Fruit fly (Drosophila melanogaster): ENCODE data around the gene CG32645.
A peak's percentile ranks its signal among the peaks of the same experiment; 100 is the strongest.

The CG32645 gene

DNA sequence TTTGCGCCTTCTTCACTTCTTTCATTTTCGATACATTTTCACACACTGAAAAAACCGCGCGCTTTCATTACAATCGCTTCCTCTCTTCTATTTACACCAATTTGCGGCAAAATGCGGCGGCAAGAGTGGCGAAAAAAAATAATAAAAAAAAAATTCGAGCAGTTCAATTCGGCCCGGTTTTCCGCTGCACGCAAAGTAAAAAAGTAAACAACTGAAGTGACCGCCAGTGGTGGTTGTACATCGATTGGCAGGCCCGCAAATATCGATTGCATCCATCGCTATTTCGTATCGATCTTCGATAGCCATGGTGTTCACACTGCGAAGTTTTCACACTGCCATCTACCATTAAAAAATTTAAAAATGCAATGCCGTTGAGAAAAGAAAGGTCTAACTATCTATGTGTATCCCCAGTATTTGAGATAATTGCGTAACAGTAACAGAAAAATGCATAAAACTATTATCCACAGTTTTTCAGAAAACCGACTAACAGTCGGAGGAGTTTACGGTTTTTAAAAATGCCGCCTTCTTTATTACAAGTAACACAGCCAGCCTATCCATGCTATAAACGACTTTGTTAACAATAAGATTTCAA lies 26.7 kb upstream of the CG32645 start, which contains the start of gene Chpf:
TSS of gene Chpf (minus strand) at position 225 of the 592 bp plus-strand sequence.
- TF ChIP-seq Clk (GFP tag; optimal IDR thresholded peaks at IDR 0.05) (no peak), cic (GFP tag; optimal IDR thresholded peaks at IDR 0.05) (no peak), kay (GFP tag; ENCODE audit: borderline replicate concordance) (no peak), toe (GFP tag; optimal IDR thresholded peaks at IDR 0.05) (no peak), ovo (GFP tag; optimal IDR thresholded peaks at IDR 0.05) (no peak), Hr96 (GFP tag; optimal IDR thresholded peaks at IDR 0.05) (peak; percentile 48), CG33017 (tag; optimal IDR thresholded peaks at IDR 0.05) (no peak), CG12768 (GFP tag; optimal IDR thresholded peaks at IDR 0.05) (no peak), tj (GFP tag; optimal IDR thresholded peaks at IDR 0.05) (no peak), CG7045 (GFP tag; optimal IDR thresholded peaks at IDR 0.05) (no peak), Mnt (GFP tag; optimal IDR thresholded peaks at IDR 0.05) (peak; percentile 34)

DNA sequence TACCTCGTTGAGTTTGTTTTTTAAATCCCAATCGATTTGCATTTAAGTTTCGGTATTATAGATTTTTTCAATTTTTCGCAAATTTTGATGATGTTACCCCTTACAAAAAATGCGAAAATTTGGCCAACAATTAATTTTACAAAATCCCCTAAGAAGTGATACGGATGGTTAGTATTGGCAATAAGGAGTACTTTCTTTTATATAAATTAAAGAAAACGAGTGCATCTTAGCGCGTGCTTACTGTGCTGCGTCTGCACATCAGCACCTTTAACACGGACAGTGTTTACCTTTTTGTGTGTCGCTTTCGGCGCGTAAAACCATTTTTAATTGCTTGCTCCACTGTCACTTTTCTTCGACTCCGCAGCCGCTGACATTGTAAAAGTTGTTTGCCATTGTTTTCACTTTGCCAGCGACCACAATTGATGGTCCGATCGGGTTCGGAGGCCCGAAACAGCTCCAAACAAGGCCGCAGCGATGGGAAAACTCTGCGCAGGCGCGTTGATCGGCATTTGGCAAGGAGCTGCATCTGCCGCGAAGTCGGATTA lies 25.1 kb upstream of the CG32645 start:
- TF ChIP-seq Hr96 (GFP tag; optimal IDR thresholded peaks at IDR 0.05): no peak
- no peak for TF ChIP-seq CG5204 (GFP tag; optimal IDR thresholded peaks at IDR 0.05)
- TF ChIP-seq CG1620 (GFP tag; optimal IDR thresholded peaks at IDR 0.05): no peak
- no peak for TF ChIP-seq CG14711 (tag; optimal IDR thresholded peaks at IDR 0.05)
- TF ChIP-seq CG33017 (tag; optimal IDR thresholded peaks at IDR 0.05): no peak
- TF ChIP-seq cnc (optimal IDR thresholded peaks at IDR 0.05): no peak
- no peak for TF ChIP-seq tj (GFP tag; optimal IDR thresholded peaks at IDR 0.05)
- TF ChIP-seq cic (GFP tag; optimal IDR thresholded peaks at IDR 0.05): no peak
- TF ChIP-seq pad (GFP tag; optimal IDR thresholded peaks at IDR 0.05): no peak
- TF ChIP-seq CG11617 (GFP tag; optimal IDR thresholded peaks at IDR 0.05): no peak
- no peak for TF ChIP-seq Clk (GFP tag; optimal IDR thresholded peaks at IDR 0.05)
- TF ChIP-seq CG7045 (GFP tag; optimal IDR thresholded peaks at IDR 0.05): no peak
- TF ChIP-seq Mnt (GFP tag; optimal IDR thresholded peaks at IDR 0.05): no peak
- no peak for TF ChIP-seq CG7101 (tag; optimal IDR thresholded peaks at IDR 0.05)
- TF ChIP-seq toe (GFP tag; optimal IDR thresholded peaks at IDR 0.05): no peak
- no peak for TF ChIP-seq Crg-1 (GFP tag; optimal IDR thresholded peaks at IDR 0.05)
- no peak for TF ChIP-seq ovo (GFP tag; optimal IDR thresholded peaks at IDR 0.05)
- TF ChIP-seq kay (GFP tag; ENCODE audit: borderline replicate concordance): no peak
- no peak for TF ChIP-seq CG12768 (GFP tag; optimal IDR thresholded peaks at IDR 0.05)

DNA sequence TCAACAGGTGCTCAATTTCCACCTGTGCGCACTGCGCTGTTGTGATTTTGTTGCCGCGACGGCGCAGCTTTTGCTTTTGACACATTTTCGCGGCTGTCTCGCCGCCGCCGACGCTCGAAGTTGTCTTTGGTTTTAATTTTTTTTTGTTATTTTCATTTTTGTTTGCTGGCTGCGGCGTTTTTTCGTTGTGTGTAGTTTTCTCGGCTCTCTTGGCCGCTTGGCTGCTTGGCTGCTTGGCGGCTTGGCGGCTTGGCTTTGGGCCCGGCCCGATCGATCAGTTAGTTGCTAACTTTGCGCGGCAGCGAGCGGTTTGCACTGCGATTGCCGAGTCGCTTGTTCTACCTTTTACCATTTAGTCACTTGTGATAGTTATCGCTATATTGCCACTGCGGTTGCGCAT lies 24.1 kb upstream of the CG32645 start, which contains the start of gene CG42237:
TSS of gene CG42237 (plus strand) at position 271 of the 400 bp plus-strand sequence.
- TF ChIP-seq cic (GFP tag; optimal IDR thresholded peaks at IDR 0.05) (no peak), Clk (GFP tag; optimal IDR thresholded peaks at IDR 0.05) (no peak), CG12768 (GFP tag; optimal IDR thresholded peaks at IDR 0.05) (no peak), bab1 (GFP tag; optimal IDR thresholded peaks at IDR 0.05) (no peak), toe (GFP tag; optimal IDR thresholded peaks at IDR 0.05) (no peak), pad (GFP tag; optimal IDR thresholded peaks at IDR 0.05) (no peak), ovo (GFP tag; optimal IDR thresholded peaks at IDR 0.05) (no peak), CG7045 (GFP tag; optimal IDR thresholded peaks at IDR 0.05) (no peak), cnc (optimal IDR thresholded peaks at IDR 0.05) (no peak), Mnt (GFP tag; optimal IDR thresholded peaks at IDR 0.05) (no peak), CG7101 (tag; optimal IDR thresholded peaks at IDR 0.05) (no peak), CG11617 (GFP tag; optimal IDR thresholded peaks at IDR 0.05) (no peak), CG5204 (GFP tag; optimal IDR thresholded peaks at IDR 0.05) (no peak), CG33017 (tag; optimal IDR thresholded peaks at IDR 0.05) (no peak), CG1620 (GFP tag; optimal IDR thresholded peaks at IDR 0.05) (no peak), Crg-1 (GFP tag; optimal IDR thresholded peaks at IDR 0.05) (no peak), kay (GFP tag; ENCODE audit: borderline replicate concordance) (no peak), tj (GFP tag; optimal IDR thresholded peaks at IDR 0.05) (no peak), CG14711 (tag; optimal IDR thresholded peaks at IDR 0.05) (no peak), Hr96 (GFP tag; optimal IDR thresholded peaks at IDR 0.05) (no peak)

DNA sequence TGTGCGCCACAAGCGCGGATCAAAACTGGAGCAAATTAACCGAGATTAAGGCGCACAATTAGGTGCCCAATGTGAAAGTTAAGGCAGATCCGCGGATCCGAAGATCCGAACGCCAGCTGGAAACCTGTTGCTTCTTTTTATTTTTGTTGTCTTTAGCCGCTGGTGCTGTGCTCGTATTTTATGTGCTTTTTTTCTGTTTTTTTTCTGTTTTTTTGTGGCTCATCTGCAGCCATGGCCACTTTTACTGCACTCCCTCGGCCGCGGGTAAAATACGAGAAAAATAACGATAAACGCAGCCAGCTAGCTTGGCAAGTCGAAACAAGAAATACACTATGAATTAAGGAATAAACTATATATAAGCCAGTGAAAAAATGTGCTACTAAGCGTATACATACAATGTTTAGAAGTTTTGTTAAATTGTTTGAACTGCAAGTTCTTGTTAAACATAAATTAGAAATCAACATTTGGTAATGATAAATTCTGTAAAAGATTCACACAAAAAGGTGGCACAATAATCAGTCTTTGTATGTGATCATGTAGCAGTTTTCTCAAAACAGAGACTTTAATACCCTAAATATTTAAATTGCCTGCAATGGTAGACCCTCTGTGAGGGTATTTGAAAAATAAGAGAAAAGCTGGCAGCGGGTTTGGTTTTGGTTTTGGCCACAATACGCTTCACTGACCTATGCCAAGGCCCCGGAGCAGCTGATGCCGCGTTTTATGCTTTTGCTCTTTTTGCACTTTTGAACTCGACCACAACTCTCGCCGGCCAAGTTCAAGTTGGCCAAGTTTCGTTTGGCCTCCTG lies 22.4 kb upstream of the CG32645 start:
- no peak for TF ChIP-seq bab1 (GFP tag; optimal IDR thresholded peaks at IDR 0.05)
- TF ChIP-seq tj (GFP tag; optimal IDR thresholded peaks at IDR 0.05): peak; percentile 44
- TF ChIP-seq ovo (GFP tag; optimal IDR thresholded peaks at IDR 0.05): no peak

DNA sequence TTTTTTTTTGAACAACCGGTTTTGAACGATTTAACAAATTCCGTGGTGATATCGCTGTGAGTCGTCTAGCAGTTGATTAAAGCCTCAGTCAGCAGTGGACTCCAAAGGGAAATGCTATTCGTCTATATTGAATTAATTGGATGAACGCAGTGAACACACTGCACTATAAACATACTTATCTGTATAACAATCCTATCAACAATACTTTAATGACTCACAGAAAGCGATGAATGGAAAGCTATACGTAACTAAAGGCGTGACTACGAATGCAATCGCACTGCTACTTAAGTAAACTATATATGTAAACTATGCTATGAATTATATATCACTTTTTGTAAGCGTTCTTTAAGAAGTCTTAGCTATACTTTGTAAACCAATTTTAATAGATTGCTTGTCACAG lies 13.4 kb upstream of the CG32645 start:
- TF ChIP-seq Hr96 (GFP tag; optimal IDR thresholded peaks at IDR 0.05): no peak
- TF ChIP-seq CG7101 (tag; optimal IDR thresholded peaks at IDR 0.05): peak; percentile 30
- peak; percentile 11 for TF ChIP-seq CG14711 (tag; optimal IDR thresholded peaks at IDR 0.05)
- TF ChIP-seq kay (GFP tag; ENCODE audit: borderline replicate concordance): peak; percentile 96
- peak; percentile 91 for TF ChIP-seq cic (GFP tag; optimal IDR thresholded peaks at IDR 0.05)
- no peak for TF ChIP-seq CG7045 (GFP tag; optimal IDR thresholded peaks at IDR 0.05)
- TF ChIP-seq cnc (optimal IDR thresholded peaks at IDR 0.05): no peak

All from whole organism, adult.